Worm (Caenorhabditis elegans) whole organism, L4 larva: Measurements from ENCODE around the gene W06G6.10.

Experiments used
- F26F4.8 ChIP-seq: fragments of 200-800 bp; sonication (Bioruptor generic); conservative IDR thresholded peaks from 2 replicates; pipeline ENCODE4 v1.3.6; 2022; ENCODE audit warnings: missing genetic modification characterization, missing compliant biosample characterization
- F44E2.7 ChIP-seq: fragments of 200-800 bp; sonication (Bioruptor generic); IDR thresholded peaks from 2 replicates; pipeline ENCODE4 v2.1.2; 2022; ENCODE audit warnings: missing genetic modification characterization, missing compliant biosample characterization
- ZK337.2 ChIP-seq: fragments of 200-800 bp; sonication (Bioruptor generic); IDR thresholded peaks from 2 replicates; pipeline ENCODE4 v1.3.6; 2022; ENCODE audit warnings: missing genetic modification reagents, missing genetic modification characterization, missing compliant biosample characterization
- egl-27 ChIP-seq: sonication (generic microtip); optimal IDR thresholded peaks from 3 replicates; lab custom pipeline; 2017; ENCODE audit warnings: missing biosample characterization, missing genetic modification reagents, missing genetic modification characterization
- fkh-10 ChIP-seq: fragments of 150-350 bp; optimal IDR thresholded peaks from 2 replicates; lab custom pipeline; 2014; ENCODE audit warnings: missing biosample characterization, missing genetic modification reagents, missing genetic modification characterization
- lin-13 ChIP-seq: fragments of 150-350 bp; optimal IDR thresholded peaks from 2 replicates; lab custom pipeline; 2014; ENCODE audit warnings: missing biosample characterization, missing genetic modification reagents, missing genetic modification characterization
- mes-2 ChIP-seq: sonication (generic microtip); optimal IDR thresholded peaks from 2 replicates; lab custom pipeline; 2016; ENCODE audit warnings: missing genotype, mild to moderate bottlenecking, missing genetic modification characterization, missing compliant biosample characterization; ENCODE audit not compliant: poor library complexity, severe bottlenecking
- saeg-2 ChIP-seq: fragments of 200-800 bp; sonication (Bioruptor generic); IDR thresholded peaks from 2 replicates; pipeline ENCODE4 v1.3.6; 2022; ENCODE audit warnings: missing genetic modification reagents, missing genetic modification characterization, missing compliant biosample characterization
- tra-1 ChIP-seq: fragments of 200-800 bp; sonication (Bioruptor generic); IDR thresholded peaks from 2 replicates; pipeline ENCODE4 v1.3.6; 2022; ENCODE audit warnings: missing genetic modification reagents, missing genetic modification characterization, missing compliant biosample characterization
- ztf-11 ChIP-seq: fragments of 150-350 bp; optimal IDR thresholded peaks from 2 replicates; lab custom pipeline; 2014; ENCODE audit warnings: missing biosample characterization, missing genetic modification characterization

DNA sequence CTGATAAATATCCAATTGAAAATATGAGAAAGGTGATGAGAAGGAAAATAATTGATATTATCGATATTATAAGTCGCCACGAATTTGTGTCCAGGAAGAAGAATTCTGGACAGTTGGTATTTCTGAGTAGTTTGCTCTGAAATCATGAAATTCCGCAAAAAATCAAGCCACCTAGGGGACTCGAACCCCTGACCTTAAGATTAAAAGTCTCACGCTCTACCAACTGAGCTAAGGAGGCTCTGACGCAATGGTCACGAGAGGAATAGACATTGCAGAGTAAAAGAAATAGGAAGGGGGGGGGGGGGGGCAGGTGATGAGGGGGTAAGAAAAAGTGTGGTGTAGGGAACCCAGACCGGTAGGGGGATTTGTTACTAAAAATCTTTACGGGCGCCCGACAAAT, 25.1 kb downstream of the W06G6.10 start:
- TF ChIP-seq saeg-2 (GFP tag; lab: Robert Waterston, UW) (no peak), tra-1 (GFP tag; lab: Robert Waterston, UW) (no peak), fkh-10 (no peak), ZK337.2 (GFP tag; lab: Robert Waterston, UW) (no peak), egl-27 (tag; lab: Kevin White, UChicago) (no peak), ztf-11 (tag; lab: Kevin White, UChicago) (no peak), lin-13 (no peak), F44E2.7 (GFP tag; lab: Robert Waterston, UW) (no peak), mes-2 (tag; lab: Kevin White, UChicago) (no peak), F26F4.8 (GFP tag; lab: Robert Waterston, UW) (no peak)
